Worm (Caenorhabditis elegans): Measurements from ENCODE around the gene mrck-1.
A peak's percentile ranks its signal among the peaks of the same experiment; 100 is the strongest.

The mrck-1 gene

DNA sequence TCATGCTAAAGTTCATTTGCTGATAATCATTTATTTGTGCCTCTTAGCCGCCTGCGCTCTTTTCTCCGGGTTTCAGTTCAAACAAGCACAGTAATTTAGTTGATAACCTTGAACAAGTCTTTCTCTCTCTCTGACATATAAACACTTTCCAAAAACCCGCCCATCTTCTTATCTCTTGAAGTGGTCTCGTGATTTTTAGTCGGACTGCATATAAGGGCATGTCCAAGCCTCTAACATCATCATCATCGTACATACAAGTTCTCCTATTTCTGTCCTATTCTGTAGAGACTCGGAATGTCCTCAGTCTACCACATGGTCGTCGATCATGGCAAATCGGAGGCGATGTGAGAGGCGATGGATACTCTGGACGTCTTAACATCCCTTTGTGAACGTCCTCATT lies 9.1 kb upstream of the mrck-1 start, which contains the start of gene F31F7.1 (continued):
- TF ChIP-seq B0336.3 (GFP tag; IDR thresholded peaks at IDR 0.05): no peak
- no peak for TF ChIP-seq tbx-9 (tag; optimal IDR thresholded peaks at IDR 0.05; ENCODE audit: borderline replicate concordance)
- 0 out of 2 replicates have a peak, but pooled peaks have one; percentile 40 for TF ChIP-seq egl-44 (GFP tag; IDR thresholded peaks at IDR 0.05)
- no peak for TF ChIP-seq B0035.1 (tag; optimal IDR thresholded peaks at IDR 0.05)
- peak in 1 of 2 experiments; percentile 20 for TF ChIP-seq let-607 (tag; optimal IDR thresholded peaks at IDR 0.05)
- no peak for TF ChIP-seq F10E7.11 (tag; optimal IDR thresholded peaks at IDR 0.05)
- no peak for TF ChIP-seq madf-3 (GFP tag; IDR thresholded peaks at IDR 0.05)
- TF ChIP-seq aptf-2 (GFP tag; conservative IDR thresholded peaks at IDR 0.05): no peak

DNA sequence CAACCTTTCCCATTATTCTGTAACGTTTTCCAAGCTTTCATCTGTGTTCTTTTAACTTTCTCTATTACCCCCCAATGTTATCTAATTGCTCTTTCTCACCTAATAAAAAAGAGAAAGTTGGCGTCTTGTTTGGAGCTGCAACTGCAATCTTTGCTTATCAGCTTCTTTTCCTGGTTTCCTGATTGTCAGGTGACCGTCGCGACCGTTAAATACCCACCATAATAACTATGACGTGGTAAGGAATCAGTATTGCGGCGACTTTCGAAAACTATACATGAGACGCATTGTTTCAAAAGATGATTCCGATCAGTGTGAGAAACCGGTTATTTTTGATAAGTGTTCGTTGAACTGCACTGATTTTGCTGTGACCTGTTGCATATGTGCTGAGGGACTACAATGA lies 8.1 kb upstream of the mrck-1 start:
- TF ChIP-seq ztf-22 (GFP tag; optimal IDR thresholded peaks at IDR 0.05): peak; percentile 49
- no peak for TF ChIP-seq Y79H2A.3 (GFP tag; conservative IDR thresholded peaks at IDR 0.05)
- TF ChIP-seq F49E8.2 (tag; optimal IDR thresholded peaks at IDR 0.05; ENCODE audit: insufficient read depth): no peak
- peak; percentile 93 for TF ChIP-seq nhr-80 (tag; optimal IDR thresholded peaks at IDR 0.05)
- no peak for TF ChIP-seq zfh-2 (GFP tag; conservative IDR thresholded peaks at IDR 0.05)
- peak; percentile 49; the same call in 1 of the 2 replicates for TF ChIP-seq nfyb-1 (GFP tag; IDR thresholded peaks at IDR 0.05)
- TF ChIP-seq dox-1 (GFP tag; IDR thresholded peaks at IDR 0.05): peak; percentile 54; the same call in 1 of the 2 replicates
- TF ChIP-seq B0019.2 (GFP tag; conservative IDR thresholded peaks at IDR 0.05): no peak
- no peak for TF ChIP-seq dpl-1 (GFP tag; optimal IDR thresholded peaks at IDR 0.05)
- TF ChIP-seq hmg-1.2 (GFP tag; IDR thresholded peaks at IDR 0.05): 0 out of 2 replicates have a peak, but pooled peaks have one; percentile 14
- TF ChIP-seq madf-6 (GFP tag; IDR thresholded peaks at IDR 0.05): no peak
- peak in 1 of 2 experiments; percentile 17 for TF ChIP-seq let-607 (tag; optimal IDR thresholded peaks at IDR 0.05)
- no peak for TF ChIP-seq madf-8 (GFP tag; conservative IDR thresholded peaks at IDR 0.05)
- peak; percentile 34 for TF ChIP-seq nhr-90 (tag; optimal IDR thresholded peaks at IDR 0.05)
- no peak for TF ChIP-seq cebp-1 (GFP tag; IDR thresholded peaks at IDR 0.05)
- TF ChIP-seq cebp-1 (tag; optimal IDR thresholded peaks at IDR 0.05): peak; percentile 57
- TF ChIP-seq tbp1 (GFP tag; optimal IDR thresholded peaks at IDR 0.05): peak; percentile 24
- TF ChIP-seq nhr-27 (tag; optimal IDR thresholded peaks at IDR 0.05): no peak
- peak; percentile 37 for TF ChIP-seq atf-7 (tag; optimal IDR thresholded peaks at IDR 0.05)
- peak; percentile 63 for TF ChIP-seq ets-4 (GFP tag; optimal IDR thresholded peaks at IDR 0.05)

DNA sequence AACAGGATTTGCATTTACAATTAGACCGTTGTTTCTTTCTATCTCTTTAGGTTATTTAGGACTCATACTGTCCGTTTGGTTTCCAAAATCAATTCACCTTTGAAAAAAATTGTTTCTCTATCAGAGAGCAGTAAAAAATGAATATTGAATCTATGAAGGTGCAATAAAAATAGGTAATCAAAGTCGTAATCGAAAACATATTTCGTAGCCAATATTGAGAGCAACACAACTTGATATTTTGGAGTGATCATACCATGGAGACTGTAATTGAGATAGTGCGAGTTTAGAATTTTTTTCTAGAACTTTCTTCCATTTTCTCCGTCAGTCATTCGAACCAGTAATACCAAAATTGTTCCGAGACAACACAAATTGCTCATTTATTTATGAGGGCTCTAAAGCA lies 3.5 kb upstream of the mrck-1 start, which contains the start of gene F31F7.2:
Gene F31F7.2, plus strand, starts transcription at position 301 of the 400 bp plus-strand sequence.
- TF ChIP-seq snpc-3.4 (tag; optimal IDR thresholded peaks at IDR 0.05) (no peak), ceh-100 (GFP tag; IDR thresholded peaks at IDR 0.05) (no peak), dpff-1 (tag; optimal IDR thresholded peaks at IDR 0.05) (no peak), tlf-1 (GFP tag; optimal IDR thresholded peaks at IDR 0.05) (no peak), F22D6.2 (tag; optimal IDR thresholded peaks at IDR 0.05) (no peak), somi-1 (GFP tag; optimal IDR thresholded peaks at IDR 0.05) (no peak), F57A8.1 (GFP tag; optimal IDR thresholded peaks at IDR 0.05) (no peak), D2030.7 (GFP tag; IDR thresholded peaks at IDR 0.05) (no peak)

DNA sequence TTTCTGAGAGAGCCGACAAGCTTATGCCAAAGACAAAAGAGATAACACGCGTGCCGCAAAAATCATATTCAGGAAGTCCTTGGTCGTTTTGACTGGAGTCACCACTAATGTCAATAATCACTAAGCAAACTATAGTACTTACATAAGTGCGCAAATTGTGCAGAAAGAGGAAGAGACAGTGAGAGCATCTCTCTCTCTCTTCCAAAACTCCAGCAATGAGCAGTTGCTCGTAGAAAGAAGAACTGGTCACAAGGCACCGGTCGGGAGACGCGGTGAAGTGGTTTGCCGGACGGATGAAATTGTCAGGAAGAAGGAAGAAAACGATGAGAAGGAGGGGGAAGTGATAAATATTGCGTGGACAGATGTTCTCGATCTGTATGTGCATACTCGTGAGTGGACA lies 3.0 kb upstream of the mrck-1 start:
- TF ChIP-seq Y79H2A.3 (GFP tag; conservative IDR thresholded peaks at IDR 0.05): no peak
- TF ChIP-seq Y67H2A.10 (GFP tag; conservative IDR thresholded peaks at IDR 0.05): no peak
- TF ChIP-seq aptf-2 (GFP tag; conservative IDR thresholded peaks at IDR 0.05): no peak
- TF ChIP-seq C17E4.6 (GFP tag; IDR thresholded peaks at IDR 0.05): no peak
- no peak for TF ChIP-seq nfya-1 (tag; optimal IDR thresholded peaks at IDR 0.05; ENCODE audit: borderline replicate concordance, insufficient read depth)
- no peak for TF ChIP-seq D2030.7 (GFP tag; IDR thresholded peaks at IDR 0.05)
- no peak for TF ChIP-seq T26A5.8 (tag; optimal IDR thresholded peaks at IDR 0.05)
- TF ChIP-seq zim-3 (tag; optimal IDR thresholded peaks at IDR 0.05): no peak
- TF ChIP-seq B0019.2 (GFP tag; conservative IDR thresholded peaks at IDR 0.05): no peak
- no peak for TF ChIP-seq nfyb-1 (GFP tag; IDR thresholded peaks at IDR 0.05)
- no peak for TF ChIP-seq Y53F4B.3 (GFP tag; IDR thresholded peaks at IDR 0.05)
- no peak for TF ChIP-seq let-526 (GFP tag; IDR thresholded peaks at IDR 0.05)
- no peak for TF ChIP-seq lsy-27 (tag; optimal IDR thresholded peaks at IDR 0.05; ENCODE audit: borderline replicate concordance, insufficient read depth)
- TF ChIP-seq Y95B8A.8 (GFP tag; IDR thresholded peaks at IDR 0.05): no peak
